Worm (Caenorhabditis elegans): ENCODE measurements around the gene msrp-5.
A peak's percentile ranks its signal among the peaks of the same experiment; 100 is the strongest.

The msrp-5 gene

ce11 chrII:2637359-2637758 is 20.6 kb downstream of the msrp-5 start, which contains the start of gene F22E5.21:
Gene F22E5.21 (minus strand): TSS chrII:2637459.
- TF ChIP-seq ztf-25 (GFP tag; IDR thresholded peaks at IDR 0.05) (no peak), hrde-1 (tag; optimal IDR thresholded peaks at IDR 0.05; ENCODE audit: borderline replicate concordance) (no peak), nfya-1 (tag; optimal IDR thresholded peaks at IDR 0.05; ENCODE audit: borderline replicate concordance, insufficient read depth) (no peak), efl-1 (GFP tag; optimal IDR thresholded peaks at IDR 0.05) (no peak), Y53G8AR.9 (GFP tag; conservative IDR thresholded peaks at IDR 0.05) (no peak), D2030.7 (GFP tag; IDR thresholded peaks at IDR 0.05) (no peak), lsl-1 (GFP tag; optimal IDR thresholded peaks at IDR 0.05) (no peak), aptf-3 (GFP tag; IDR thresholded peaks at IDR 0.05) (no peak), rec-8 (tag; optimal IDR thresholded peaks at IDR 0.05) (no peak), F55B11.4 (tag; optimal IDR thresholded peaks at IDR 0.05; ENCODE audit: borderline replicate concordance, insufficient read depth) (no peak), C06A6.2 (GFP tag; conservative IDR thresholded peaks at IDR 0.05) (no peak), nhr-120 (GFP tag; IDR thresholded peaks at IDR 0.05) (no peak), B0035.1 (tag; optimal IDR thresholded peaks at IDR 0.05) (no peak), C17E4.6 (GFP tag; IDR thresholded peaks at IDR 0.05) (no peak), xnd-1 (tag; optimal IDR thresholded peaks at IDR 0.05) (no peak), ZK185.1 (tag; optimal IDR thresholded peaks at IDR 0.05; ENCODE audit: poor library complexity, severe bottlenecking) (no peak), hmg-20 (GFP tag; IDR thresholded peaks at IDR 0.05) (no peak), fkh-3 (tag; optimal IDR thresholded peaks at IDR 0.05) (no peak), F49E8.2 (tag; optimal IDR thresholded peaks at IDR 0.05; ENCODE audit: insufficient read depth) (no peak), repo-1 (tag; optimal IDR thresholded peaks at IDR 0.05) (no peak)

ce11 chrII:2638062-2638461 is 21.3 kb downstream of the msrp-5 start, which contains the start of gene F22E5.9:
Gene F22E5.9 (plus strand): TSS chrII:2638388.
- TF ChIP-seq dpl-1 (GFP tag; optimal IDR thresholded peaks at IDR 0.05) (peak; percentile 54), lin-54 (GFP tag; optimal IDR thresholded peaks at IDR 0.05) (peak; percentile 50), F49E8.2 (tag; optimal IDR thresholded peaks at IDR 0.05; ENCODE audit: insufficient read depth) (no peak), efl-1 (GFP tag; optimal IDR thresholded peaks at IDR 0.05) (peak; percentile 30), akir-1 (GFP tag; optimal IDR thresholded peaks at IDR 0.05) (no peak), cebp-2 (GFP tag; IDR thresholded peaks at IDR 0.05) (no peak), ztf-28 (GFP tag; IDR thresholded peaks at IDR 0.05) (no peak), ztf-3 (GFP tag; optimal IDR thresholded peaks at IDR 0.05) (no peak), tbx-9 (tag; optimal IDR thresholded peaks at IDR 0.05; ENCODE audit: borderline replicate concordance) (no peak), nhr-179 (tag; optimal IDR thresholded peaks at IDR 0.05) (no peak), C06A6.2 (GFP tag; conservative IDR thresholded peaks at IDR 0.05) (no peak), mes-4 (tag; optimal IDR thresholded peaks at IDR 0.05) (no peak), F57A8.1 (GFP tag; optimal IDR thresholded peaks at IDR 0.05) (no peak), Y67H2A.10 (GFP tag; conservative IDR thresholded peaks at IDR 0.05) (no peak), F10E7.11 (tag; optimal IDR thresholded peaks at IDR 0.05) (no peak), bed-2 (GFP tag; IDR thresholded peaks at IDR 0.05) (no peak), mcd-1 (GFP tag; IDR thresholded peaks at IDR 0.05) (peak; percentile 85), ama-1 (optimal IDR thresholded peaks at IDR 0.05) (no peak), ama-1 (GFP tag; optimal IDR thresholded peaks at IDR 0.05) (no peak), egrh-3 (GFP tag; IDR thresholded peaks at IDR 0.05) (no peak), attf-5 (GFP tag; optimal IDR thresholded peaks at IDR 0.05) (no peak), ztf-22 (GFP tag; optimal IDR thresholded peaks at IDR 0.05) (no peak), ceh-40 (GFP tag; IDR thresholded peaks at IDR 0.05) (no peak), atf-7 (tag; optimal IDR thresholded peaks at IDR 0.05) (no peak), ceh-58 (GFP tag; IDR thresholded peaks at IDR 0.05) (no peak), hsf-1 (GFP tag; IDR thresholded peaks at IDR 0.05) (no peak), madf-6 (GFP tag; IDR thresholded peaks at IDR 0.05) (no peak), ztf-18 (tag; optimal IDR thresholded peaks at IDR 0.05) (no peak), ztf-26 (tag; optimal IDR thresholded peaks at IDR 0.05) (no peak), B0035.1 (tag; optimal IDR thresholded peaks at IDR 0.05) (no peak)
